Worm (Caenorhabditis elegans) whole organism, late embryonic: ENCODE data around the gene tbb-4.

ENCODE experiments used
- F13H6.1 ChIP-seq: sonication (generic microtip); optimal IDR thresholded peaks from 2 replicates; lab custom pipeline; 2016; ENCODE audit warnings: missing genetic modification characterization, missing compliant biosample characterization
- K09A11.1 ChIP-seq: sonication (generic microtip); optimal IDR thresholded peaks from 2 replicates; lab custom pipeline; 2017; ENCODE audit warnings: antibody characterized with exemption, mild to moderate bottlenecking, missing genetic modification characterization, missing compliant biosample characterization; ENCODE audit not compliant: insufficient read depth
- T23F11.4 ChIP-seq: fragments of 200-800 bp; sonication (Bioruptor generic); optimal IDR thresholded peaks from 2 replicates; lab custom pipeline; 2018; ENCODE audit warnings: mild to moderate bottlenecking, missing genetic modification characterization, missing compliant biosample characterization
- Y22D7AL.16 ChIP-seq: sonication (generic microtip); optimal IDR thresholded peaks from 2 replicates; lab custom pipeline; 2016; ENCODE audit warnings: missing genetic modification characterization, missing compliant biosample characterization
- ahr-1 ChIP-seq: sonication (generic microtip); optimal IDR thresholded peaks from 2 replicates; lab custom pipeline; 2016; ENCODE audit warnings: missing genetic modification characterization, missing compliant biosample characterization
- ama-1 ChIP-seq: fragments of 150-350 bp; optimal IDR thresholded peaks from 2 replicates; lab custom pipeline; 2014
- ceh-18 ChIP-seq: sonication (generic microtip); optimal IDR thresholded peaks from 2 replicates; lab custom pipeline; 2016; ENCODE audit warnings: missing genetic modification characterization, missing compliant biosample characterization
- ceh-22 ChIP-seq: sonication (generic microtip); optimal IDR thresholded peaks from 2 replicates; lab custom pipeline; 2017; ENCODE audit warnings: missing biosample characterization, missing genetic modification characterization
- ceh-24 ChIP-seq: sonication (generic microtip); optimal IDR thresholded peaks from 2 replicates; lab custom pipeline; 2016; ENCODE audit warnings: mild to moderate bottlenecking, missing genetic modification characterization, missing compliant biosample characterization
- ceh-34 ChIP-seq: sonication (generic microtip); optimal IDR thresholded peaks from 2 replicates; lab custom pipeline; 2016; ENCODE audit warnings: mild to moderate bottlenecking, missing genetic modification characterization, missing compliant biosample characterization
- ceh-45 ChIP-seq: fragments of 200-800 bp; sonication (Bioruptor generic); IDR thresholded peaks from 2 replicates; pipeline ENCODE4 v1.3.6; 2022; ENCODE audit warnings: missing genetic modification reagents, missing genetic modification characterization, missing compliant biosample characterization
- che-1 ChIP-seq: sonication (generic microtip); optimal IDR thresholded peaks from 2 replicates; lab custom pipeline; 2016; ENCODE audit warnings: mild to moderate bottlenecking, missing genetic modification characterization, missing compliant biosample characterization
- dmd-4 ChIP-seq: sonication (generic microtip); optimal IDR thresholded peaks from 2 replicates; lab custom pipeline; 2016; ENCODE audit warnings: borderline replicate concordance, missing genetic modification characterization, missing compliant biosample characterization
- elt-2 ChIP-seq: sonication (generic microtip); optimal IDR thresholded peaks from 2 replicates; lab custom pipeline; 2016; ENCODE audit warnings: missing genetic modification reagents, missing genetic modification characterization, missing compliant biosample characterization
- fkh-6 ChIP-seq: sonication (generic microtip); optimal IDR thresholded peaks from 2 replicates; lab custom pipeline; 2016; ENCODE audit warnings: missing genetic modification characterization, missing compliant biosample characterization
- hlh-15 ChIP-seq: sonication (generic microtip); optimal IDR thresholded peaks from 2 replicates; lab custom pipeline; 2016; ENCODE audit warnings: missing genetic modification characterization, missing compliant biosample characterization
- hlh-30 ChIP-seq: sonication (generic microtip); optimal IDR thresholded peaks from 2 replicates; lab custom pipeline; 2017; ENCODE audit warnings: antibody characterized with exemption, missing genetic modification characterization, missing compliant biosample characterization; ENCODE audit not compliant: insufficient read depth
- hlh-6 ChIP-seq: sonication (generic microtip); optimal IDR thresholded peaks from 2 replicates; lab custom pipeline; 2016; ENCODE audit warnings: missing genotype, missing genetic modification characterization, missing compliant biosample characterization
- hlh-8 ChIP-seq: sonication (generic microtip); optimal IDR thresholded peaks from 2 replicates; lab custom pipeline; 2016; ENCODE audit warnings: missing genotype, missing genetic modification characterization, missing compliant biosample characterization
- lim-6 ChIP-seq: sonication (generic microtip); optimal IDR thresholded peaks from 2 replicates; lab custom pipeline; 2016; ENCODE audit warnings: missing genetic modification characterization, missing compliant biosample characterization
- madf-2 ChIP-seq: sonication (generic microtip); optimal IDR thresholded peaks from 2 replicates; lab custom pipeline; 2017; ENCODE audit warnings: missing genetic modification characterization, missing compliant biosample characterization
- mec-3 ChIP-seq: sonication (generic microtip); optimal IDR thresholded peaks from 2 replicates; lab custom pipeline; 2016; ENCODE audit warnings: borderline replicate concordance, missing genetic modification characterization, missing compliant biosample characterization
- nhr-232 ChIP-seq: sonication (generic microtip); optimal IDR thresholded peaks from 2 replicates; lab custom pipeline; 2016; ENCODE audit warnings: missing genetic modification characterization, missing compliant biosample characterization
- odd-2 ChIP-seq: sonication (generic microtip); optimal IDR thresholded peaks from 2 replicates; lab custom pipeline; 2017; ENCODE audit warnings: antibody characterized with exemption, mild to moderate bottlenecking, missing genetic modification characterization, missing compliant biosample characterization
- pha-4 ChIP-seq: fragments of 150-350 bp; optimal IDR thresholded peaks from 2 replicates; lab custom pipeline; 2018; ENCODE audit warnings: missing biosample characterization, missing genetic modification reagents, missing genetic modification characterization
- pros-1 ChIP-seq: fragments of 150-350 bp; optimal IDR thresholded peaks from 2 replicates; lab custom pipeline; 2014; ENCODE audit warnings: missing biosample characterization, missing genetic modification reagents, missing genetic modification characterization
- ref-2 ChIP-seq: sonication (generic microtip); optimal IDR thresholded peaks from 2 replicates; lab custom pipeline; 2016; ENCODE audit warnings: missing genetic modification characterization, missing compliant biosample characterization
- syd-9 ChIP-seq: sonication (generic microtip); optimal IDR thresholded peaks from 2 replicates; lab custom pipeline; 2016; ENCODE audit warnings: mild to moderate bottlenecking, missing genetic modification characterization, moderate library complexity, missing compliant biosample characterization
- tbx-7 ChIP-seq: sonication (generic microtip); optimal IDR thresholded peaks from 2 replicates; lab custom pipeline; 2016; ENCODE audit warnings: missing genotype, missing genetic modification characterization, missing compliant biosample characterization
- ttx-3 ChIP-seq: sonication (generic microtip); optimal IDR thresholded peaks from 2 replicates; lab custom pipeline; 2016; ENCODE audit warnings: missing genetic modification reagents, missing genetic modification characterization, missing compliant biosample characterization
- unc-3 ChIP-seq, 2 experiments: fragments of 200-800 bp in 1 of 2; sonication (Bioruptor generic) in 1 of 2; sonication (generic microtip) in 1 of 2; conservative IDR thresholded peaks in 1 of 2; optimal IDR thresholded peaks in 1 of 2; 2 replicates each; pipeline versions ENCODE4 v1.3.6 to Lab custom; 2016 to 2022; ENCODE audit warnings: missing compliant biosample characterization in 2 of 2, missing genetic modification characterization in 2 of 2, missing genetic modification reagents in 1 of 2
- unc-55 ChIP-seq: sonication (generic microtip); optimal IDR thresholded peaks from 2 replicates; lab custom pipeline; 2017; ENCODE audit warnings: missing biosample characterization, missing genetic modification reagents, missing genetic modification characterization
- unc-86 ChIP-seq: sonication (generic microtip); optimal IDR thresholded peaks from 2 replicates; lab custom pipeline; 2016; ENCODE audit warnings: missing genetic modification characterization, missing compliant biosample characterization

Gene tbb-4

DNA sequence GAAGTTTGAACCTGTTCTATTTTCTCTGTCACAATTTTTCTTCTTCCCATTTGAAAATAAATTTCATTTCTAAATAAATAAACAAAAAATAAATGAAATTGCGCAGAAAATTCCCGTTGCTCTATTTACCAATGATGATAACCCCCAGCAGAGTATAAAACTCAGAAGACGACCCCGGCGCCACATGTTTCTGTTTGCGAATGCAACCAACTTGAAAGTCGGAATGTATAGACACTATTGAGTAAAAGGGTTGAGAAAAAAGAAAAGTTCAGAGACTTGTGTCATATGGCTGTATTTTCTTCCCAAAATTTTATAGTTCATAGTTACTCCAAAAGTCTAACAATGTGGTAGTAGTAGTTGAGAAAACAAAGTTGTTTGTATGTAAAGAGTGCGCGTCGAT, 25.0 kb downstream of the tbb-4 start:
- no peak for TF ChIP-seq ttx-3
- no peak for TF ChIP-seq ceh-24
- TF ChIP-seq hlh-6 (tag; lab: Kevin White, UChicago) = no peak
- no peak for TF ChIP-seq fkh-6 (tag; lab: Kevin White, UChicago)
- no peak for TF ChIP-seq Y22D7AL.16
- TF ChIP-seq ceh-34 = no peak
- no peak for TF ChIP-seq ama-1 (lab: Kevin White, UChicago)
- TF ChIP-seq T23F11.4 = no peak
- no peak for TF ChIP-seq lim-6 (tag; lab: Kevin White, UChicago)
- TF ChIP-seq K09A11.1 (tag; lab: Kevin White, UChicago) = no peak
- TF ChIP-seq ceh-18 (tag; lab: Kevin White, UChicago) = no peak
- no peak for TF ChIP-seq syd-9 (tag; lab: Kevin White, UChicago)

DNA sequence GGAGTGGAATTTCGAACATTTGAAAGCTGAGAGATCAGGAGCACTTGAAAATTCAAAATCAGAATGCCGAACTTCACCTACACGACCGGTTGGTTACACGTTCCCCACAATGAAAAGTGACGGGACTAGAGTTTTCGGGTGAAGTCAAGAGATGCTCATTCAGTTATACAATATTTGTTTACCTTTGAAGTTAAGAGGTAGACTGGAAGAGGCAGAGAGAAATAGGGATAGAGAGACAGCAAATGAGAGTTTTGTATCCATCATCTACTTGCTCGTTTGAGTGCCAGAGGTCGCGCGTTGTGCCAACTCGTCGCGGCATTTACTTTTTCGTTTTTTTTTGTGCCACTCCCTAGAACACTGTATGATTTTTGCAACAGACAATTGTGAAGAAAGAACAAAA, 25.9 kb downstream of the tbb-4 start:
- peak; percentile 7 for TF ChIP-seq ceh-22 (tag; lab: Kevin White, UChicago)
- TF ChIP-seq che-1 (tag; lab: Kevin White, UChicago) = no peak
- TF ChIP-seq, all 69 proteins: peak for 1

DNA sequence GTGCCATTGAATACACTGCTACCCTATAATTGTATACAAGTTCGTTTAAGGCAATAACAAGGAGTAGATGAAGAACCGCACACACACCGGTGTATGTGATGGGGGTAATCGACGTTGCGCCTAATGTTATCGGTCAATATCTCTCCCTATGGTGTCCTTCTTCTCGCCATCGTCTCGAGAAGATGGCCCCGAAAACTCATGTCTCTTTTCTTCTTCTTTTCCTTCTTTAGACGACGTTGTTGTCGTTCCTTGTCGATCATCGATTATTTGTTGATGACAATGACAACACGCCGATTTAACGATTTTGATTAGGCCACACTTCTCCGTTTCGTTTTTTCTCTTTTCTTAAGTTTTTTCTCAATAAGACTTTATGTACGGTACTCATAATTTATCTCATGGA, 27.6 kb downstream of the tbb-4 start:
- no peak for TF ChIP-seq pros-1 (tag; lab: Kevin White, UChicago)
- TF ChIP-seq tbx-7 (tag; lab: Kevin White, UChicago) = no peak
- TF ChIP-seq F13H6.1 (tag; lab: Kevin White, UChicago) = no peak
- no peak for TF ChIP-seq unc-3 (GFP tag; conservative IDR thresholded peaks at IDR 0.05; lab: Robert Waterston, UW)
- no peak for TF ChIP-seq unc-3 (tag; optimal IDR thresholded peaks at IDR 0.05; lab: Kevin White, UChicago)
- no peak for TF ChIP-seq ceh-34
- no peak for TF ChIP-seq odd-2
- TF ChIP-seq hlh-15 (tag; lab: Kevin White, UChicago) = no peak
- TF ChIP-seq ceh-45 = no peak
- no peak for TF ChIP-seq unc-86 (tag; lab: Kevin White, UChicago)
- TF ChIP-seq pha-4 (tag; lab: Kevin White, UChicago) = no peak
- no peak for TF ChIP-seq unc-55 (GFP tag; lab: Kevin White, UChicago)

DNA sequence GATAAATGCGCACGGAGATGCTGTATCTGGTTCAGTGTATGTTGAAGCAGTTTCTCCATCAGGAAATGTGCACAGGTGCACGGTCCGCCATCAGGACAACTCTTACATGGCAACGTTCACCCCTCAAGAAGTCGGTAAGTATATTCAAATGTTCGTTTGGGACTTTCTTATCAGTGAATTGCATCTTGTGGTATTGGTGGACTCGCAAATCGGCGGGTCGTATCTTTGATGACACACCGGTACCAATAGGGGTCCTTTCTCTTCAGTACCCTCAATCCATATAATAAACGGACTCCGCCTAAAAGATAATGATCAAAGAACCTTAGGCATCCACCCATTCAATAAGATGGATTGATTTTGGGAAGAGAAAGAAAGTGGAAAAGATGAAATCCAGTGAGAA, 30.8 kb downstream of the tbb-4 start:
- no peak for TF ChIP-seq ama-1 (lab: Kevin White, UChicago)
- peak; percentile 11 for TF ChIP-seq elt-2 (tag; lab: Kevin White, UChicago)
- TF ChIP-seq hlh-8 (tag; lab: Kevin White, UChicago) = no peak
- no peak for TF ChIP-seq hlh-30 (tag; lab: Kevin White, UChicago)
- TF ChIP-seq mec-3 (tag; lab: Kevin White, UChicago) = no peak

DNA sequence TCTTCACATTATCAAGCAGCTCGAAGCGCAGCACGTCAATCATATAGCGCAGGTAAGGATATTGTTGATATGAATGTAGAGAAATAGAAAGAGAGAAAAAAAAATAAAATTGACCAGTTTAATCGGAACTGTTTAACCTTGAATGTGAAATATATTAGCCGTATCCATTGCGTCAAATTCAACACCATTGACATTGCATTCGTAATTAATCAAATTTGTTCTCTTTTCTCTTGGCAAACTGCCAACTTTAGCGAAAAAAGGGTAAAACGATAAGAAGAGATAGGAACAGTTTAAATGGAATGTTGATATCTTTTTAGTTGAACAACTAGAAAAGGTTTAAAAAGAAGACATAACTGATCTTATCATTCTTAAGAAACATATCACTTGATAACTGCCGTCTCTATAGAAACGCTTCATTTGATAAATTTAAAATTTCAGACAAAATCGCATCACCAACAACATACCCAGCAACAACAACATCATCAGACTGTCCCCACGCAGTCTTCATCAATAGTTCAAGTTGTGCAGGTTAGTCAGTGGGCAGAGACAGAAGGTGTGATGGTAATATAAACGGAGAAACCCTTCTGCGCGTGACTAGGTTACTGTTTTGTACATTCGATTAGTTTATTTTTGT, 33.0 kb downstream of the tbb-4 start:
- TF ChIP-seq ref-2 (tag; lab: Kevin White, UChicago) (no peak), syd-9 (tag; lab: Kevin White, UChicago) (no peak), mec-3 (tag; lab: Kevin White, UChicago) (no peak), fkh-6 (tag; lab: Kevin White, UChicago) (no peak), madf-2 (tag; lab: Kevin White, UChicago) (no peak), ceh-22 (tag; lab: Kevin White, UChicago) (no peak), nhr-232 (tag; lab: Kevin White, UChicago) (no peak), dmd-4 (tag; lab: Kevin White, UChicago) (no peak), ahr-1 (tag; lab: Kevin White, UChicago) (no peak)
